Fruit fly (Drosophila melanogaster): ENCODE measurements around the gene CG17681.

The CG17681 gene

dm6 chr2L:18146618-18147099, 6.3 kb upstream of the CG17681 start (continued):
- TF ChIP-seq CG17385 (GFP tag; optimal IDR thresholded peaks at IDR 0.05) (no peak), gsb (GFP tag; IDR thresholded peaks at IDR 0.05) (no peak), CG12071 (GFP tag; optimal IDR thresholded peaks at IDR 0.05) (no peak), CG4360 (GFP tag; IDR thresholded peaks at IDR 0.05) (no peak), CG8478 (optimal IDR thresholded peaks at IDR 0.05) (no peak), Ptx1 (GFP tag; IDR thresholded peaks at IDR 0.05) (no peak), Hr51 (GFP tag; optimal IDR thresholded peaks at IDR 0.05) (no peak), D19A (tag; optimal IDR thresholded peaks at IDR 0.05) (peak; percentile 65), CG11560 (tag; IDR thresholded peaks at IDR 0.05) (no peak), CG10274 (GFP tag; optimal IDR thresholded peaks at IDR 0.05) (no peak), Nf-YB (GFP tag; optimal IDR thresholded peaks at IDR 0.05) (no peak), CG32772 (GFP tag; IDR thresholded peaks at IDR 0.05) (no peak), bigmax (GFP tag; optimal IDR thresholded peaks at IDR 0.05) (no peak), Sry-δ (GFP tag; optimal IDR thresholded peaks at IDR 0.05) (no peak), CG7372 (GFP tag; IDR thresholded peaks at IDR 0.05) (peak; percentile 59; the same call in 1 of the 2 replicates), Camta (GFP tag; optimal IDR thresholded peaks at IDR 0.05) (no peak), Sin3A (optimal IDR thresholded peaks at IDR 0.05) (no peak), sens (GFP tag) (peak; percentile 57), CG8089 (GFP tag; optimal IDR thresholded peaks at IDR 0.05) (no peak), usp (GFP tag; optimal IDR thresholded peaks at IDR 0.05) (no peak), Blimp-1 (GFP tag; optimal IDR thresholded peaks at IDR 0.05) (no peak), pb (GFP tag; optimal IDR thresholded peaks at IDR 0.05) (no peak), toy (GFP tag; IDR thresholded peaks at IDR 0.05) (no peak)

dm6 chr2L:18147511-18148072, 5.3 kb upstream of the CG17681 start:
- TF ChIP-seq CG8924 (tag; optimal IDR thresholded peaks at IDR 0.05) (peak; percentile 34), CG2199 (GFP tag; IDR thresholded peaks at IDR 0.05) (0 out of 3 replicates have a peak, but pooled peaks have one; percentile 21), CG4820 (GFP tag; optimal IDR thresholded peaks at IDR 0.05) (no peak), exex (tag; optimal IDR thresholded peaks at IDR 0.05) (peak; percentile 95), z (GFP tag; IDR thresholded peaks at IDR 0.05) (no peak), sd (tag; optimal IDR thresholded peaks at IDR 0.05) (peak; percentile 79), gt (GFP tag; IDR thresholded peaks at IDR 0.05) (no peak), crol (GFP tag; IDR thresholded peaks at IDR 0.05) (peak; percentile 93), CG13894 (tag; optimal IDR thresholded peaks at IDR 0.05) (no peak), CG3065 (GFP tag; optimal IDR thresholded peaks at IDR 0.05) (no peak), MBD-R2 (GFP tag; IDR thresholded peaks at IDR 0.05) (no peak), B-H2 (GFP tag; optimal IDR thresholded peaks at IDR 0.05) (peak; percentile 13), D19A (tag; optimal IDR thresholded peaks at IDR 0.05) (no peak), CrebB (tag; optimal IDR thresholded peaks at IDR 0.05) (no peak), vvl (GFP tag; IDR thresholded peaks at IDR 0.05) (no peak), vnd (GFP tag; IDR thresholded peaks at IDR 0.05; ENCODE audit: partially characterized antibody) (no peak), salm (tag; optimal IDR thresholded peaks at IDR 0.05) (peak; percentile 0), pfk (GFP tag; optimal IDR thresholded peaks at IDR 0.05) (peak; percentile 48), Vsx1 (GFP tag; optimal IDR thresholded peaks at IDR 0.05) (peak; percentile 49), lola (GFP tag; optimal IDR thresholded peaks at IDR 0.05) (no peak), grn (GFP tag; optimal IDR thresholded peaks at IDR 0.05) (peak; percentile 97), HmgZ (tag; optimal IDR thresholded peaks at IDR 0.05) (peak; percentile 61), Stat92E (GFP tag; optimal IDR thresholded peaks at IDR 0.05) (peak in 1 of 3 experiments; percentile 72), CG10543 (GFP tag; optimal IDR thresholded peaks at IDR 0.05) (peak; percentile 64), CG14441 (GFP tag; IDR thresholded peaks at IDR 0.05) (0 out of 2 replicates have a peak, but pooled peaks have one; percentile 23), sug (tag; optimal IDR thresholded peaks at IDR 0.05) (peak; percentile 76), sc (optimal IDR thresholded peaks at IDR 0.05) (no peak), sc (GFP tag; optimal IDR thresholded peaks at IDR 0.05) (no peak), GATAe (GFP tag; conservative IDR thresholded peaks at IDR 0.05) (peak; percentile 95), tin (GFP tag; optimal IDR thresholded peaks at IDR 0.05) (no peak)

Measured in whole organism, embryonic.